Worm (Caenorhabditis elegans) whole organism, L4 larva: ENCODE data around the gene C53B4.3.

Experiments
- D1046.2 ChIP-seq: fragments of 200-800 bp; sonication (Bioruptor generic); IDR thresholded peaks from 2 replicates; pipeline ENCODE4 v1.3.6; 2022; ENCODE audit warnings: missing genetic modification characterization, missing compliant biosample characterization
- F10B5.3 ChIP-seq: sonication (generic microtip); optimal IDR thresholded peaks from 2 replicates; lab custom pipeline; 2016; ENCODE audit warnings: mild to moderate bottlenecking, missing genetic modification characterization, missing compliant biosample characterization
- F44E2.7 ChIP-seq: fragments of 200-800 bp; sonication (Bioruptor generic); IDR thresholded peaks from 2 replicates; pipeline ENCODE4 v2.1.2; 2022; ENCODE audit warnings: missing genetic modification characterization, missing compliant biosample characterization
- F49E8.2 ChIP-seq: sonication (generic microtip); optimal IDR thresholded peaks from 2 replicates; lab custom pipeline; 2016; ENCODE audit warnings: missing compliant biosample characterization, mild to moderate bottlenecking, missing genetic modification characterization, borderline replicate concordance
- T20F7.1 ChIP-seq: fragments of 200-800 bp; sonication (Bioruptor generic); optimal IDR thresholded peaks from 2 replicates; lab custom pipeline; 2018; ENCODE audit warnings: mild to moderate bottlenecking, missing genetic modification characterization, missing compliant biosample characterization
- T26A8.4 ChIP-seq: fragments of 200-800 bp; sonication (Bioruptor generic); IDR thresholded peaks from 2 replicates; pipeline ENCODE4 v1.3.6; 2022; ENCODE audit warnings: missing genetic modification characterization, missing compliant biosample characterization
- Y105C5A.15 ChIP-seq: fragments of 200-800 bp; sonication (Bioruptor generic); IDR thresholded peaks from 2 replicates; pipeline ENCODE4 v1.3.6; 2022; ENCODE audit warnings: missing genetic modification characterization, missing compliant biosample characterization
- Y48G9A.11 ChIP-seq: fragments of 200-800 bp; sonication (Bioruptor generic); IDR thresholded peaks from 2 replicates; pipeline ENCODE4 v1.3.6; 2022; ENCODE audit warnings: missing genetic modification reagents, missing genetic modification characterization, missing compliant biosample characterization
- Y5F2A.4 ChIP-seq: fragments of 200-800 bp; sonication (Bioruptor generic); optimal IDR thresholded peaks from 2 replicates; lab custom pipeline; 2018; ENCODE audit warnings: mild to moderate bottlenecking, missing genetic modification characterization, missing compliant biosample characterization
- ZK337.2 ChIP-seq: fragments of 200-800 bp; sonication (Bioruptor generic); IDR thresholded peaks from 2 replicates; pipeline ENCODE4 v1.3.6; 2022; ENCODE audit warnings: missing genetic modification reagents, missing genetic modification characterization, missing compliant biosample characterization
- ZK546.5 ChIP-seq, 2 experiments: sonication (generic microtip); optimal IDR thresholded peaks; 2 replicates each; lab custom pipeline; 2017; ENCODE audit warnings: missing biosample characterization in 2 of 2, missing genetic modification characterization in 2 of 2
- aly-2 ChIP-seq: sonication (generic microtip); optimal IDR thresholded peaks from 2 replicates; lab custom pipeline; 2018; ENCODE audit warnings: missing biosample characterization, missing genetic modification characterization
- attf-4 ChIP-seq: sonication (generic microtip); optimal IDR thresholded peaks from 3 replicates; lab custom pipeline; 2017; ENCODE audit warnings: missing biosample characterization, missing genetic modification characterization
- ceh-20 ChIP-seq: fragments of 200-800 bp; sonication (Bioruptor generic); IDR thresholded peaks from 2 replicates; pipeline ENCODE4 v1.3.6; 2022; ENCODE audit warnings: missing genetic modification reagents, missing genetic modification characterization, missing compliant biosample characterization
- ceh-82 ChIP-seq: sonication (generic microtip); optimal IDR thresholded peaks from 2 replicates; lab custom pipeline; 2017; ENCODE audit warnings: missing biosample characterization, missing genetic modification characterization
- ces-1 ChIP-seq: fragments of 150-350 bp; sonication (generic microtip); optimal IDR thresholded peaks from 4 replicates; lab custom pipeline; 2014; ENCODE audit warnings: missing biosample characterization, missing genetic modification reagents, missing genetic modification characterization
- cey-2 ChIP-seq: sonication (generic microtip); optimal IDR thresholded peaks from 3 replicates; lab custom pipeline; 2017; ENCODE audit warnings: missing genetic modification characterization, mild to moderate bottlenecking, missing compliant biosample characterization, antibody characterized with exemption, borderline replicate concordance; ENCODE audit not compliant: insufficient read depth
- ctbp-1 ChIP-seq: fragments of 200-800 bp; sonication (Bioruptor generic); IDR thresholded peaks from 2 replicates; pipeline ENCODE4 v1.3.6; 2022; ENCODE audit warnings: missing genetic modification reagents, missing genetic modification characterization, missing compliant biosample characterization
- dmd-6 ChIP-seq: fragments of 200-800 bp; sonication (Bioruptor generic); IDR thresholded peaks from 2 replicates; pipeline ENCODE4 v1.3.6; 2022; ENCODE audit warnings: missing genetic modification reagents, missing genetic modification characterization, missing compliant biosample characterization
- duxl-1 ChIP-seq: sonication (generic microtip); optimal IDR thresholded peaks from 2 replicates; lab custom pipeline; 2016; ENCODE audit warnings: mild to moderate bottlenecking, missing genetic modification characterization, moderate library complexity, missing compliant biosample characterization; ENCODE audit not compliant: poor library complexity
- dve-1 ChIP-seq: sonication (generic microtip); optimal IDR thresholded peaks from 2 replicates; lab custom pipeline; 2017; ENCODE audit warnings: antibody characterized with exemption, mild to moderate bottlenecking, missing genetic modification characterization, missing compliant biosample characterization; ENCODE audit not compliant: insufficient read depth
- egl-27 ChIP-seq: sonication (generic microtip); optimal IDR thresholded peaks from 3 replicates; lab custom pipeline; 2017; ENCODE audit warnings: missing biosample characterization, missing genetic modification reagents, missing genetic modification characterization
- fos-1 ChIP-seq: fragments of 150-350 bp; optimal IDR thresholded peaks from 2 replicates; lab custom pipeline; 2014; ENCODE audit warnings: missing biosample characterization, missing genetic modification characterization
- gei-8 ChIP-seq: fragments of 200-800 bp; sonication (Bioruptor generic); optimal IDR thresholded peaks from 2 replicates; lab custom pipeline; 2018; ENCODE audit warnings: mild to moderate bottlenecking, missing genetic modification characterization, missing compliant biosample characterization
- hlh-11 ChIP-seq: fragments of 200-800 bp; sonication (Bioruptor generic); optimal IDR thresholded peaks from 2 replicates; lab custom pipeline; 2018; ENCODE audit warnings: mild to moderate bottlenecking, missing genetic modification characterization, missing compliant biosample characterization
- lim-7 ChIP-seq: fragments of 200-800 bp; sonication (Bioruptor generic); IDR thresholded peaks from 2 replicates; pipeline ENCODE4 v1.3.6; 2022; ENCODE audit warnings: missing genetic modification characterization, missing compliant biosample characterization
- lsy-2 ChIP-seq, 2 experiments: fragments of 150-350 bp in 1 of 2; sonication (generic microtip) in 1 of 2; optimal IDR thresholded peaks; 2 replicates each; lab custom pipeline; 2014 to 2017; ENCODE audit warnings: missing biosample characterization in 2 of 2, missing genetic modification characterization in 2 of 2
- mdl-1 ChIP-seq, 2 experiments: fragments of 150-350 bp in 1 of 2; sonication (generic microtip) in 1 of 2; optimal IDR thresholded peaks; 2 replicates each; lab custom pipeline; 2014 to 2017; ENCODE audit warnings: missing biosample characterization in 2 of 2, missing genetic modification characterization in 2 of 2
- mes-2 ChIP-seq: sonication (generic microtip); optimal IDR thresholded peaks from 2 replicates; lab custom pipeline; 2016; ENCODE audit warnings: missing genotype, mild to moderate bottlenecking, missing genetic modification characterization, missing compliant biosample characterization; ENCODE audit not compliant: poor library complexity, severe bottlenecking
- nhr-10 ChIP-seq: fragments of 150-350 bp; optimal IDR thresholded peaks from 2 replicates; lab custom pipeline; 2014; ENCODE audit warnings: missing biosample characterization, missing genetic modification characterization
- nhr-25 ChIP-seq: sonication (generic microtip); optimal IDR thresholded peaks from 2 replicates; lab custom pipeline; 2017; ENCODE audit warnings: missing genetic modification characterization, mild to moderate bottlenecking, missing compliant biosample characterization, antibody characterized with exemption, moderate library complexity, borderline replicate concordance; ENCODE audit not compliant: insufficient read depth
- nhr-28 ChIP-seq: fragments of 150-350 bp; optimal IDR thresholded peaks from 2 replicates; lab custom pipeline; 2014; ENCODE audit warnings: missing biosample characterization, missing genetic modification characterization
- nhr-41 ChIP-seq: fragments of 200-800 bp; sonication (Bioruptor generic); IDR thresholded peaks from 2 replicates; pipeline ENCODE4 v1.3.6; 2022; ENCODE audit warnings: missing genetic modification reagents, missing genetic modification characterization, missing compliant biosample characterization
- nhr-48 ChIP-seq: sonication (generic microtip); optimal IDR thresholded peaks from 2 replicates; lab custom pipeline; 2016; ENCODE audit warnings: mild to moderate bottlenecking, missing genetic modification characterization, missing compliant biosample characterization
- nhr-77 ChIP-seq: fragments of 150-350 bp; optimal IDR thresholded peaks from 2 replicates; lab custom pipeline; 2014; ENCODE audit warnings: missing biosample characterization, missing genetic modification characterization
- pha-4 ChIP-seq, 2 experiments: fragments of 150-350 bp in 1 of 2; fragments of 200-800 bp in 1 of 2; sonication (Bioruptor generic) in 1 of 2; IDR thresholded peaks in 1 of 2; optimal IDR thresholded peaks in 1 of 2; 2 replicates each; pipeline versions ENCODE4 v1.3.6 to Lab custom; 2014 to 2022; ENCODE audit warnings: missing genetic modification characterization in 2 of 2, missing genetic modification reagents in 2 of 2, missing biosample characterization in 1 of 2, missing compliant biosample characterization in 1 of 2
- php-3 ChIP-seq: fragments of 200-800 bp; sonication (Bioruptor generic); IDR thresholded peaks from 2 replicates; pipeline ENCODE4 v1.3.6; 2022; ENCODE audit warnings: missing genetic modification reagents, missing genetic modification characterization, missing compliant biosample characterization
- pqm-1 ChIP-seq: sonication (generic microtip); optimal IDR thresholded peaks from 2 replicates; lab custom pipeline; 2017; ENCODE audit warnings: missing biosample characterization, missing genetic modification characterization
- rbr-2 ChIP-seq: sonication (generic microtip); optimal IDR thresholded peaks from 2 replicates; lab custom pipeline; 2016; ENCODE audit warnings: missing genotype, missing genetic modification characterization, missing compliant biosample characterization
- sdz-12 ChIP-seq: fragments of 200-800 bp; sonication (Bioruptor generic); optimal IDR thresholded peaks from 2 replicates; lab custom pipeline; 2018; ENCODE audit warnings: mild to moderate bottlenecking, missing genetic modification characterization, missing compliant biosample characterization
- snpc-1.2 ChIP-seq: fragments of 200-800 bp; sonication (Bioruptor generic); IDR thresholded peaks from 2 replicates; pipeline ENCODE4 v1.3.6; 2022; ENCODE audit warnings: missing genetic modification reagents, missing genetic modification characterization, missing compliant biosample characterization
- spr-3 ChIP-seq: fragments of 200-800 bp; sonication (Bioruptor generic); optimal IDR thresholded peaks from 2 replicates; lab custom pipeline; 2018; ENCODE audit warnings: mild to moderate bottlenecking, missing genetic modification characterization, missing compliant biosample characterization
- tra-1 ChIP-seq: fragments of 200-800 bp; sonication (Bioruptor generic); IDR thresholded peaks from 2 replicates; pipeline ENCODE4 v1.3.6; 2022; ENCODE audit warnings: missing genetic modification reagents, missing genetic modification characterization, missing compliant biosample characterization
- unc-39 ChIP-seq: sonication (generic microtip); optimal IDR thresholded peaks from 2 replicates; lab custom pipeline; 2017; ENCODE audit warnings: missing biosample characterization, missing genetic modification characterization
- vab-7 ChIP-seq: fragments of 200-800 bp; sonication (Bioruptor generic); IDR thresholded peaks from 2 replicates; pipeline ENCODE4 v1.3.6; 2022; ENCODE audit warnings: missing genetic modification reagents, missing genetic modification characterization, missing compliant biosample characterization
- zag-1 ChIP-seq: fragments of 150-350 bp; optimal IDR thresholded peaks from 2 replicates; lab custom pipeline; 2014; ENCODE audit warnings: missing biosample characterization, missing genetic modification characterization
- zfp-3 ChIP-seq: fragments of 200-800 bp; sonication (Bioruptor generic); conservative IDR thresholded peaks from 2 replicates; pipeline ENCODE4 v1.3.6; 2022; ENCODE audit warnings: missing genetic modification reagents, missing genetic modification characterization, missing compliant biosample characterization
- zip-2 ChIP-seq: fragments of 150-350 bp; optimal IDR thresholded peaks from 2 replicates; lab custom pipeline; 2014; ENCODE audit warnings: missing biosample characterization, missing genetic modification characterization
- ztf-11 ChIP-seq: fragments of 150-350 bp; optimal IDR thresholded peaks from 2 replicates; lab custom pipeline; 2014; ENCODE audit warnings: missing biosample characterization, missing genetic modification characterization

C53B4.3 gene

ce11 chrIV:8973249-8973958 is at the start of gene C53B4.3:
TSS of gene C53B4.3 (minus strand) at chrIV:8973712.
- no peak for TF ChIP-seq D1046.2
- TF ChIP-seq tra-1 (GFP tag; lab: Robert Waterston, UW) = no peak
- TF ChIP-seq nhr-10 (tag; lab: Kevin White, UChicago) = no peak
- no peak for TF ChIP-seq Y105C5A.15 (GFP tag; lab: Robert Waterston, UW)
- TF ChIP-seq ctbp-1 (GFP tag; lab: Robert Waterston, UW) = 0 out of 2 replicates have a peak, but pooled peaks have one; percentile 38
- peak; percentile 64 for TF ChIP-seq dmd-6 (GFP tag; lab: Robert Waterston, UW)
- peak in 1 of 2 experiments; percentile 79 for TF ChIP-seq lsy-2 (tag; optimal IDR thresholded peaks at IDR 0.05; lab: Kevin White, UChicago)
- peak; percentile 31; the same call in 1 of the 2 replicates for TF ChIP-seq snpc-1.2
- TF ChIP-seq pha-4 (GFP tag; IDR thresholded peaks at IDR 0.05; lab: Robert Waterston, UW) = no peak
- peak; percentile 48 for TF ChIP-seq pha-4 (tag; optimal IDR thresholded peaks at IDR 0.05; lab: Kevin White, UChicago)
- no peak for TF ChIP-seq unc-39
- TF ChIP-seq sdz-12 (GFP tag; lab: Kevin White, UChicago) = no peak
- TF ChIP-seq pqm-1 (tag; lab: Kevin White, UChicago) = peak; percentile 73
- TF ChIP-seq lim-7 (GFP tag; lab: Robert Waterston, UW) = no peak
- no peak for TF ChIP-seq F44E2.7 (GFP tag; lab: Robert Waterston, UW)
- peak; percentile 23 for TF ChIP-seq dve-1
- TF ChIP-seq rbr-2 (tag; lab: Kevin White, UChicago) = peak; percentile 59
- no peak for TF ChIP-seq zfp-3 (GFP tag; lab: Robert Waterston, UW)
- TF ChIP-seq ceh-20 (GFP tag; lab: Robert Waterston, UW) = no peak; the same call in 1 of the 2 replicates
- TF ChIP-seq nhr-25 = peak; percentile 64
- TF ChIP-seq T26A8.4 = no peak
- peak in 1 of 2 experiments; percentile 32 for TF ChIP-seq mdl-1 (tag; optimal IDR thresholded peaks at IDR 0.05; lab: Kevin White, UChicago)
- TF ChIP-seq fos-1 (tag; lab: Kevin White, UChicago) = no peak
- TF ChIP-seq nhr-41 (GFP tag; lab: Robert Waterston, UW) = no peak
- TF ChIP-seq ztf-11 (tag; lab: Kevin White, UChicago) = no peak
- peak; percentile 75 for TF ChIP-seq nhr-28 (tag; lab: Kevin White, UChicago)
- TF ChIP-seq egl-27 (tag; lab: Kevin White, UChicago) = no peak
- TF ChIP-seq vab-7 = no peak
- TF ChIP-seq aly-2 (tag; lab: Kevin White, UChicago) = no peak
- peak; percentile 90 for TF ChIP-seq ZK337.2 (GFP tag; lab: Robert Waterston, UW)
- TF ChIP-seq ZK546.5 (tag; optimal IDR thresholded peaks at IDR 0.05; lab: Kevin White, UChicago) = no peak
- TF ChIP-seq ces-1 = no peak
- TF ChIP-seq mes-2 = peak; percentile 98
- no peak for TF ChIP-seq php-3 (GFP tag; lab: Robert Waterston, UW)
- peak; percentile 57 for TF ChIP-seq duxl-1 (tag; lab: Kevin White, UChicago)
- TF ChIP-seq spr-3 (GFP tag; lab: Kevin White, UChicago) = no peak
- TF ChIP-seq cey-2 (tag; lab: Kevin White, UChicago) = no peak
- no peak for TF ChIP-seq gei-8 (GFP tag; lab: Kevin White, UChicago)
- peak; percentile 78 for TF ChIP-seq Y48G9A.11 (GFP tag; lab: Robert Waterston, UW)
- TF ChIP-seq zip-2 (tag; lab: Kevin White, UChicago) = no peak
- TF ChIP-seq hlh-11 (tag; lab: Kevin White, UChicago) = peak; percentile 44
- no peak for TF ChIP-seq zag-1
- TF ChIP-seq Y5F2A.4 = no peak
- no peak for TF ChIP-seq nhr-77
- TF ChIP-seq F49E8.2 (tag; lab: Kevin White, UChicago) = peak; percentile 46
- TF ChIP-seq ceh-82 (tag; lab: Kevin White, UChicago) = no peak
- peak; percentile 49 for TF ChIP-seq nhr-48 (tag; lab: Kevin White, UChicago)
- TF ChIP-seq attf-4 (tag; lab: Kevin White, UChicago) = no peak
- no peak for TF ChIP-seq F10B5.3
- peak; percentile 56 for TF ChIP-seq T20F7.1
